Worm (Caenorhabditis elegans) whole organism, L1 larva: ENCODE results near the gene sru-18.

Experiments
- ama-1 ChIP-seq: fragments of 150-350 bp; optimal IDR thresholded peaks from 2 replicates; lab custom pipeline; 2014
- fkh-10 ChIP-seq: sonication (generic microtip); optimal IDR thresholded peaks from 2 replicates; lab custom pipeline; 2017; ENCODE audit warnings: missing biosample characterization, missing genetic modification reagents, missing genetic modification characterization
- fos-1 ChIP-seq: fragments of 150-350 bp; optimal IDR thresholded peaks from 2 replicates; lab custom pipeline; 2014; ENCODE audit warnings: missing biosample characterization, missing genetic modification characterization
- hlh-17 ChIP-seq: fragments of 200-800 bp; sonication (Bioruptor generic); optimal IDR thresholded peaks from 2 replicates; lab custom pipeline; 2018; ENCODE audit warnings: missing genetic modification characterization, mild to moderate bottlenecking, missing compliant biosample characterization, moderate library complexity, borderline replicate concordance
- lsy-2 ChIP-seq, 2 experiments: fragments of 150-350 bp; optimal IDR thresholded peaks; 2 replicates each; lab custom pipeline; 2014; ENCODE audit warnings: missing biosample characterization in 2 of 2, missing genetic modification characterization in 2 of 2
- mdl-1 ChIP-seq, 2 experiments: fragments of 150-350 bp; optimal IDR thresholded peaks; 2 replicates each; lab custom pipeline; 2014 to 2017; ENCODE audit warnings: missing biosample characterization in 2 of 2, missing genetic modification characterization in 2 of 2, inconsistent platforms in 1 of 2
- nhr-19 ChIP-seq: fragments of 200-800 bp; sonication (Bioruptor generic); conservative IDR thresholded peaks from 2 replicates; pipeline ENCODE4 v1.3.6; 2022; ENCODE audit warnings: missing genetic modification characterization, missing compliant biosample characterization
- skn-1 ChIP-seq: fragments of 150-350 bp; optimal IDR thresholded peaks from 2 replicates; lab custom pipeline; 2014; ENCODE audit warnings: missing biosample characterization, missing genetic modification characterization
- snpc-4 ChIP-seq: fragments of 150-350 bp; optimal IDR thresholded peaks from 2 replicates; lab custom pipeline; 2014; ENCODE audit warnings: missing biosample characterization, missing genetic modification characterization
- ztf-11 ChIP-seq, 2 experiments: sonication (generic microtip); optimal IDR thresholded peaks; 2 replicates each; lab custom pipeline; 2016 to 2017; ENCODE audit warnings: missing genetic modification characterization in 2 of 2, missing biosample characterization in 1 of 2, missing compliant biosample characterization in 1 of 2

DNA sequence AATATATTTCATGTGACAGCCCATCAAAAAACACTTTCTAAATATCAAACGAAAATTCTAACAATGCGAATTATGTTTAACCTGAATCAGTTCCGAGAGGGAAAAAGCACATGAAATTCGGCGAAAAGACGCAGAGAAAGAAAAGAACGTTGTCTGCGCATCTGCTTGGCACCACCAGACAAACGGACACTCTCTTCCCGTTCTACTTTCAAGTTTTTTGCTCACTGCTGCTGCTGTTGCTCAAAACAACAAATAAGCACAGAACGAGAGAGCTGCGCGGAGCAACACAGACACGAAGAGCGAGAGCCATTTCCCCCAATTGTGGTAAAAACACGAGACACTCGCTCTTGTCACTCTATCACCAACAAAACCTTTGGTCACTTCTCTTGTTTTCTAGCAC is 37.2 kb upstream of the sru-18 start:
- TF ChIP-seq nhr-19 (GFP tag; lab: Robert Waterston, UW) (no peak), snpc-4 (no peak), lsy-2 (tag; optimal IDR thresholded peaks at IDR 0.05; lab: Kevin White, UChicago) (no peak), fos-1 (tag; lab: Kevin White, UChicago) (no peak), mdl-1 (tag; optimal IDR thresholded peaks at IDR 0.05; lab: Kevin White, UChicago) (no peak), fkh-10 (GFP tag; lab: Kevin White, UChicago) (peak; percentile 19), ztf-11 (tag; optimal IDR thresholded peaks at IDR 0.05; lab: Kevin White, UChicago) (no peak), skn-1 (peak; percentile 31), ama-1 (lab: Kevin White, UChicago) (no peak), hlh-17 (GFP tag; lab: Kevin White, UChicago) (no peak)
